Fruit fly (Drosophila melanogaster) whole organism, wandering third instar larva: ENCODE measurements around the gene CG18170.

ENCODE experiments used
- Abd-B ChIP-seq: fragments of >200 bp; optimal IDR thresholded peaks from 2 replicates; lab custom pipeline; 2017; ENCODE audit warnings: missing biosample characterization, missing genetic modification characterization
- Hr78 ChIP-seq: fragments of >200 bp; optimal IDR thresholded peaks from 2 replicates; lab custom pipeline; 2017; ENCODE audit warnings: missing biosample characterization, missing genetic modification characterization
- Jra ChIP-seq: sonication (Bioruptor generic); optimal IDR thresholded peaks from 2 replicates; lab custom pipeline; 2016; ENCODE audit warnings: missing biosample characterization, missing genetic modification characterization
- Myc ChIP-seq: fragments of >200 bp; optimal IDR thresholded peaks from 2 replicates; lab custom pipeline; 2017
- pan ChIP-seq: fragments of >200 bp; optimal IDR thresholded peaks from 2 replicates; lab custom pipeline; 2017
- usp ChIP-seq: fragments of >200 bp; optimal IDR thresholded peaks from 2 replicates; lab custom pipeline; 2017; ENCODE audit warnings: missing biosample characterization, missing genetic modification characterization

dm6 chr3L:1587140-1587849 lies 15.5 kb upstream of the CG18170 start:
- TF ChIP-seq usp (GFP tag; lab: Kevin White, UChicago) (no peak), Hr78 (GFP tag; lab: Kevin White, UChicago) (no peak), pan (lab: Kevin White, UChicago) (no peak), Jra (no peak), Myc (lab: Kevin White, UChicago) (no peak), Abd-B (GFP tag; lab: Kevin White, UChicago) (no peak)
